Fruit fly (Drosophila melanogaster): ENCODE data around the gene CG5080.

DNA sequence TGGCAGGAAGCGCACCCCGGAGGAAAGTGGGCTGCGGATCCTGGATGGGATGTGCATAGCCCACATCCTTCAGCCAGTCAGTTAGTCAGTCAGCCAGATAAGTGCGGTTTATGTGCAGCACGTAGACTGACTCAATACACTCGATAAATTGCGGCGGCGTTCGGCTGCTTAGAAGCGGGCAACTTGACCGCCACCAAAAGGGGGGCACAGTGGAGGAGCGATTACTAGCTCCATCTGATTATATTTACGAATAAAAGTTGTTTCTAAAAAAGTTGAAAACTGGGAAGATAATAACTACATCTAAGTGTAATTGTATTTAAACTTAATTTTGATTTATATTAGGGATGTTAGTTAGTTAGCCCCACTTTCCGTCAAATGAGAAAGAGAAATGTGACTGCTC lies 38.8 kb upstream of the CG5080 start:
- TF ChIP-seq CG8478 (optimal IDR thresholded peaks at IDR 0.05) (no peak), CTCF (optimal IDR thresholded peaks at IDR 0.05) (no peak)
